Fruit fly (Drosophila melanogaster) whole organism, wandering third instar larva: ENCODE measurements around the gene opm.

ENCODE experiments used
- Abd-B ChIP-seq: fragments of >200 bp; optimal IDR thresholded peaks from 2 replicates; lab custom pipeline; 2017; ENCODE audit warnings: missing biosample characterization, missing genetic modification characterization
- CG32264 ChIP-seq: fragments of 200-800 bp; sonication (Bioruptor generic); optimal IDR thresholded peaks from 2 replicates; lab custom pipeline; 2016; ENCODE audit warnings: missing biosample characterization, missing genetic modification characterization
- CG9705 ChIP-seq: fragments of 200-800 bp; sonication (Bioruptor generic); optimal IDR thresholded peaks from 2 replicates; lab custom pipeline; 2018; ENCODE audit warnings: missing biosample characterization, mild to moderate bottlenecking, missing genetic modification characterization
- CrebA ChIP-seq: fragments of 200-800 bp; sonication (Bioruptor generic); optimal IDR thresholded peaks from 2 replicates; lab custom pipeline; 2016; ENCODE audit warnings: missing biosample characterization, mild to moderate bottlenecking, missing genetic modification characterization, borderline replicate concordance
- Dfd ChIP-seq: fragments of >200 bp; optimal IDR thresholded peaks from 2 replicates; lab custom pipeline; 2017; ENCODE audit warnings: missing biosample characterization, missing genetic modification characterization
- Dif ChIP-seq: fragments of 200-275, 200-300 bp; sonication (Bioruptor generic); optimal IDR thresholded peaks from 2 replicates; lab custom pipeline; 2018; ENCODE audit warnings: missing biosample characterization, missing genetic modification characterization; ENCODE audit not compliant: partially characterized antibody
- HLH106 ChIP-seq: fragments of 200-800 bp; optimal IDR thresholded peaks from 3 replicates; lab custom pipeline; 2019; ENCODE audit warnings: missing biosample characterization, mild to moderate bottlenecking, missing genetic modification characterization, moderate library complexity
- Hnf4 ChIP-seq: fragments of 200-800 bp; sonication (Bioruptor generic); optimal IDR thresholded peaks from 2 replicates; lab custom pipeline; 2016; ENCODE audit warnings: missing biosample characterization, mild to moderate bottlenecking, missing genetic modification characterization
- Hr78 ChIP-seq: fragments of >200 bp; optimal IDR thresholded peaks from 2 replicates; lab custom pipeline; 2017; ENCODE audit warnings: missing biosample characterization, missing genetic modification characterization
- Hr83 ChIP-seq: fragments of 200-300 bp; sonication (Bioruptor generic); optimal IDR thresholded peaks from 2 replicates; lab custom pipeline; 2016; ENCODE audit warnings: missing biosample characterization, mild to moderate bottlenecking, missing genetic modification characterization, moderate library complexity; ENCODE audit not compliant: poor library complexity, severe bottlenecking
- Jra ChIP-seq: sonication (Bioruptor generic); optimal IDR thresholded peaks from 2 replicates; lab custom pipeline; 2016; ENCODE audit warnings: missing biosample characterization, missing genetic modification characterization
- Mio ChIP-seq: sonication (Bioruptor generic); optimal IDR thresholded peaks from 2 replicates; lab custom pipeline; 2016; ENCODE audit warnings: missing biosample characterization, missing genetic modification characterization
- Myc ChIP-seq: fragments of >200 bp; optimal IDR thresholded peaks from 2 replicates; lab custom pipeline; 2017
- N ChIP-seq: fragments of >200 bp; optimal IDR thresholded peaks from 2 replicates; lab custom pipeline; 2018; ENCODE audit warnings: missing biosample characterization, missing external identifiers, missing genetic modification characterization
- OdsH ChIP-seq: fragments of 200-800 bp; sonication (Bioruptor generic); optimal IDR thresholded peaks from 2 replicates; lab custom pipeline; 2016; ENCODE audit warnings: missing biosample characterization, mild to moderate bottlenecking, missing genetic modification characterization
- Rel ChIP-seq, 2 experiments: fragments of 200-800 bp; sonication (Bioruptor generic) in 1 of 2; optimal IDR thresholded peaks; 2 replicates in 1 of 2; 3 replicates in 1 of 2; lab custom pipeline; 2016 to 2019; ENCODE audit warnings: mild to moderate bottlenecking in 2 of 2, missing biosample characterization in 2 of 2, missing genetic modification characterization in 2 of 2, moderate library complexity in 1 of 2
- Sp1 ChIP-seq: fragments of 200-800 bp; sonication (Bioruptor generic); optimal IDR thresholded peaks from 3 replicates; lab custom pipeline; 2019; ENCODE audit warnings: missing biosample characterization, mild to moderate bottlenecking, missing genetic modification characterization, moderate library complexity
- Vsx2 ChIP-seq: fragments of 200-300, 225-300 bp; sonication (Bioruptor generic); optimal IDR thresholded peaks from 2 replicates; lab custom pipeline; 2018; ENCODE audit warnings: missing biosample characterization, missing genetic modification characterization; ENCODE audit not compliant: partially characterized antibody
- br ChIP-seq: fragments of 200-800 bp; sonication (Bioruptor generic); optimal IDR thresholded peaks from 2 replicates; lab custom pipeline; 2016; ENCODE audit warnings: missing biosample characterization, missing genetic modification characterization
- brk ChIP-seq: fragments of 200-800 bp; sonication (Bioruptor generic); optimal IDR thresholded peaks from 2 replicates; lab custom pipeline; 2016; ENCODE audit warnings: missing biosample characterization, mild to moderate bottlenecking, missing genetic modification characterization
- dl ChIP-seq, 2 experiments: fragments of 175-275, 200-275 bp in 1 of 2; fragments of 200-275 bp in 1 of 2; sonication (Bioruptor generic); optimal IDR thresholded peaks; lab custom pipeline; 2018; ENCODE audit warnings: mild to moderate bottlenecking in 2 of 2, missing biosample characterization in 2 of 2, missing genetic modification characterization in 2 of 2, moderate library complexity in 2 of 2; ENCODE audit not compliant: partially characterized antibody in 2 of 2, insufficient read depth in 1 of 2
- dmrt93B ChIP-seq: fragments of 200-800 bp; sonication (Bioruptor generic); optimal IDR thresholded peaks from 2 replicates; lab custom pipeline; 2018; ENCODE audit warnings: missing biosample characterization, mild to moderate bottlenecking, missing genetic modification characterization
- dsf ChIP-seq: sonication (Bioruptor generic); optimal IDR thresholded peaks from 2 replicates; lab custom pipeline; 2016; ENCODE audit warnings: missing biosample characterization, missing genetic modification characterization, borderline replicate concordance
- ey ChIP-seq: fragments of 200-800 bp; sonication (Bioruptor generic); optimal IDR thresholded peaks from 2 replicates; lab custom pipeline; 2016; ENCODE audit warnings: missing biosample characterization, missing genetic modification characterization
- foxo ChIP-seq, 2 experiments: fragments of 200-800 bp; sonication (Bioruptor generic); optimal IDR thresholded peaks; 2 replicates in 1 of 2; 3 replicates in 1 of 2; lab custom pipeline; 2016 to 2017; ENCODE audit warnings: missing biosample characterization in 2 of 2, missing genetic modification characterization in 2 of 2
- fru ChIP-seq: fragments of 200-800 bp; sonication (Bioruptor generic); optimal IDR thresholded peaks from 3 replicates; lab custom pipeline; 2016; ENCODE audit warnings: missing biosample characterization, mild to moderate bottlenecking, missing genetic modification characterization
- h ChIP-seq: fragments of 200-800 bp; sonication (Bioruptor generic); optimal IDR thresholded peaks from 3 replicates; lab custom pipeline; 2016; ENCODE audit warnings: missing biosample characterization, mild to moderate bottlenecking, missing genetic modification characterization
- jim ChIP-seq: fragments of 175-275, 200-325 bp; sonication (Bioruptor generic); optimal IDR thresholded peaks from 2 replicates; lab custom pipeline; 2016; ENCODE audit warnings: missing biosample characterization, mild to moderate bottlenecking, missing genetic modification characterization
- lola ChIP-seq: fragments of >200 bp; optimal IDR thresholded peaks from 2 replicates; lab custom pipeline; 2017; ENCODE audit warnings: missing biosample characterization, missing genetic modification characterization
- psq ChIP-seq: fragments of 200-800 bp; sonication (Bioruptor generic); optimal IDR thresholded peaks from 3 replicates; lab custom pipeline; 2017; ENCODE audit warnings: missing biosample characterization, mild to moderate bottlenecking, missing genetic modification characterization, moderate library complexity
- rgr ChIP-seq: fragments of 200-800 bp; sonication (Bioruptor generic); optimal IDR thresholded peaks from 3 replicates; lab custom pipeline; 2016; ENCODE audit warnings: missing biosample characterization, mild to moderate bottlenecking, missing genetic modification characterization
- sage ChIP-seq: fragments of 200-800 bp; sonication (Bioruptor generic); optimal IDR thresholded peaks from 2 replicates; lab custom pipeline; 2016; ENCODE audit warnings: missing biosample characterization, mild to moderate bottlenecking, missing genetic modification characterization
- sv ChIP-seq: fragments of 200-800 bp; sonication (Bioruptor generic); optimal IDR thresholded peaks from 3 replicates; lab custom pipeline; 2016; ENCODE audit warnings: missing biosample characterization, missing genetic modification characterization
- tai ChIP-seq: sonication (Bioruptor generic); optimal IDR thresholded peaks from 2 replicates; lab custom pipeline; 2016; ENCODE audit warnings: missing biosample characterization, missing genetic modification characterization
- usp ChIP-seq: fragments of >200 bp; optimal IDR thresholded peaks from 2 replicates; lab custom pipeline; 2017; ENCODE audit warnings: missing biosample characterization, missing genetic modification characterization
- woc ChIP-seq: sonication (Bioruptor generic); optimal IDR thresholded peaks from 2 replicates; lab custom pipeline; 2016; ENCODE audit warnings: missing biosample characterization, mild to moderate bottlenecking, missing genetic modification characterization

opm gene

dm6 chrX:15042499-15042898, 23.7 kb downstream of the opm start:
- TF ChIP-seq Rel (GFP tag; optimal IDR thresholded peaks at IDR 0.05; lab: Kevin White, UChicago): no peak
- TF ChIP-seq Rel (tag; optimal IDR thresholded peaks at IDR 0.05; lab: Kevin White, UChicago): no peak
- TF ChIP-seq OdsH: no peak
- TF ChIP-seq N: no peak
- TF ChIP-seq Hr78 (GFP tag; lab: Kevin White, UChicago): no peak
- peak; percentile 8 for TF ChIP-seq Hnf4
- TF ChIP-seq dsf (GFP tag; lab: Kevin White, UChicago): no peak
- TF ChIP-seq jim: no peak
- peak; percentile 27 for TF ChIP-seq HLH106
- TF ChIP-seq fru (GFP tag; lab: Kevin White, UChicago): peak; percentile 11
- peak; percentile 34 for TF ChIP-seq rgr (GFP tag; lab: Kevin White, UChicago)
- no peak for TF ChIP-seq lola (GFP tag; lab: Kevin White, UChicago)
- no peak for TF ChIP-seq Vsx2 (GFP tag; lab: Kevin White, UChicago)
- TF ChIP-seq Dif: no peak
- peak; percentile 29 for TF ChIP-seq br (GFP tag; lab: Kevin White, UChicago)
- no peak for TF ChIP-seq woc (GFP tag; lab: Kevin White, UChicago)
- peak in 1 of 2 experiments; percentile 36 for TF ChIP-seq foxo (GFP tag; optimal IDR thresholded peaks at IDR 0.05; lab: Kevin White, UChicago)
- TF ChIP-seq h: peak; percentile 59
- TF ChIP-seq Jra: no peak
- peak; percentile 44 for TF ChIP-seq ey (GFP tag; lab: Kevin White, UChicago)
- no peak for TF ChIP-seq usp (GFP tag; lab: Kevin White, UChicago)
- no peak for TF ChIP-seq Abd-B

dm6 chrX:15029864-15030263, 36.4 kb downstream of the opm start:
- TF ChIP-seq foxo (GFP tag; optimal IDR thresholded peaks at IDR 0.05; lab: Kevin White, UChicago) (no peak), Rel (GFP tag; optimal IDR thresholded peaks at IDR 0.05; lab: Kevin White, UChicago) (no peak), Rel (tag; optimal IDR thresholded peaks at IDR 0.05; lab: Kevin White, UChicago) (no peak), dmrt93B (no peak), Myc (lab: Kevin White, UChicago) (no peak), lola (GFP tag; lab: Kevin White, UChicago) (no peak), Jra (no peak), CG9705 (GFP tag; lab: Kevin White, UChicago) (no peak), dl (GFP tag; optimal IDR thresholded peaks at IDR 0.05; lab: Kevin White, UChicago; ENCODE audit: insufficient read depth in 1 of 2, partially characterized antibody in 2 of 2) (no peak), Vsx2 (GFP tag; lab: Kevin White, UChicago) (no peak), Abd-B (no peak), br (GFP tag; lab: Kevin White, UChicago) (no peak), HLH106 (no peak), jim (no peak), psq (no peak), Mio (no peak), CG32264 (GFP tag; lab: Kevin White, UChicago) (no peak), rgr (GFP tag; lab: Kevin White, UChicago) (no peak)
- TF ChIP-seq, all 38 proteins: peak for 0

- TF ChIP-seq woc (GFP tag; lab: Kevin White, UChicago) (no peak), h (no peak), CG9705 (GFP tag; lab: Kevin White, UChicago) (no peak), OdsH (no peak), CG32264 (GFP tag; lab: Kevin White, UChicago) (no peak), foxo (GFP tag; optimal IDR thresholded peaks at IDR 0.05; lab: Kevin White, UChicago) (no peak), brk (no peak)
These were observed 38.1 kb downstream of the opm start for dm6 chrX:15028152-15028551.

dm6 chrX:15026897-15027296, 39.3 kb downstream of the opm start:
- TF ChIP-seq foxo (GFP tag; optimal IDR thresholded peaks at IDR 0.05; lab: Kevin White, UChicago) (peak in 1 of 2 experiments; percentile 55), sv (GFP tag; lab: Kevin White, UChicago) (no peak), Hr83 (GFP tag; lab: Kevin White, UChicago) (no peak), CG9705 (GFP tag; lab: Kevin White, UChicago) (no peak), Mio (no peak), tai (GFP tag; lab: Kevin White, UChicago) (no peak), psq (peak; percentile 41), jim (no peak), brk (no peak), h (peak; percentile 41), HLH106 (peak; percentile 28), Jra (no peak), OdsH (peak; percentile 43), Sp1 (GFP tag; lab: Kevin White, UChicago) (peak; percentile 56), Hr78 (GFP tag; lab: Kevin White, UChicago) (no peak), sage (no peak), woc (GFP tag; lab: Kevin White, UChicago) (no peak), br (GFP tag; lab: Kevin White, UChicago) (peak; percentile 32), CG32264 (GFP tag; lab: Kevin White, UChicago) (no peak), usp (GFP tag; lab: Kevin White, UChicago) (no peak), CrebA (GFP tag; lab: Kevin White, UChicago) (no peak), dmrt93B (peak; percentile 4), rgr (GFP tag; lab: Kevin White, UChicago) (peak; percentile 60), N (no peak), Vsx2 (GFP tag; lab: Kevin White, UChicago) (no peak), Myc (lab: Kevin White, UChicago) (no peak), Dfd (GFP tag; lab: Kevin White, UChicago) (no peak), Rel (GFP tag; optimal IDR thresholded peaks at IDR 0.05; lab: Kevin White, UChicago) (no peak), Rel (tag; optimal IDR thresholded peaks at IDR 0.05; lab: Kevin White, UChicago) (peak; percentile 25), ey (GFP tag; lab: Kevin White, UChicago) (peak; percentile 46), Abd-B (no peak), lola (GFP tag; lab: Kevin White, UChicago) (no peak), Dif (no peak), dsf (GFP tag; lab: Kevin White, UChicago) (no peak), fru (GFP tag; lab: Kevin White, UChicago) (peak; percentile 44), dl (GFP tag; optimal IDR thresholded peaks at IDR 0.05; lab: Kevin White, UChicago; ENCODE audit: insufficient read depth in 1 of 2, partially characterized antibody in 2 of 2) (no peak)
